Fruit fly (Drosophila melanogaster): Measurements from ENCODE around the gene fu.

The fu gene

DNA sequence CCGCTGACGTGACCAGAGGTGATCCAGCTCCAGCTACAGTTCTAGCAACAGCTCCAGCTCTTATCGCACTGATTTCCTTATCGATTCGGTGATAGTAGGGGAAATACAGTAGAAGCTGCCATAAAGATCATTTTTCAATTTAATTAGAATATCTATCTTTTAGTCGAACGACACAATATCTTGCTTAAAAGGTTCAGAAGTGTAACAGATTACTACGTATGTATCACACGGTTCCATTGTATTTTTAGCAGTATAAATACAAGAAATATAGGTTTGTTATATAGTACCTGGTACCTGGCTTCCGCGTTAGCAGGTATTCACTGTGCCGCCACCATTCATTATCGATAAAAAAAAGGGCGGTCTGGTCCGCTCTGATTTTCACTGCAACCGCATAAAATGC is 12.7 kb upstream of the fu start (continued):
- no peak for TF ChIP-seq CG7963 (GFP tag; IDR thresholded peaks at IDR 0.05; ENCODE audit: partially characterized antibody)
- TF ChIP-seq prd (optimal IDR thresholded peaks at IDR 0.05): no peak
- peak; percentile 85; the same call in 2 of the 3 replicates for TF ChIP-seq prd (GFP tag; IDR thresholded peaks at IDR 0.05)
- TF ChIP-seq HLH4C (GFP tag; IDR thresholded peaks at IDR 0.05; ENCODE audit: partially characterized antibody): no peak
- no peak for TF ChIP-seq slou (GFP tag; optimal IDR thresholded peaks at IDR 0.05)
- TF ChIP-seq cad (GFP tag; optimal IDR thresholded peaks at IDR 0.05): no peak
- peak; percentile 66 for TF ChIP-seq Bdp1 (GFP tag; optimal IDR thresholded peaks at IDR 0.05)
- peak; percentile 33 for TF ChIP-seq TFAM (GFP tag; optimal IDR thresholded peaks at IDR 0.05)
- peak; percentile 87 for TF ChIP-seq CG8924 (tag; optimal IDR thresholded peaks at IDR 0.05)
- 0 out of 3 replicates have a peak, but pooled peaks have one; percentile 21 for TF ChIP-seq CG2889 (GFP tag; IDR thresholded peaks at IDR 0.05)
- TF ChIP-seq pfk (GFP tag; optimal IDR thresholded peaks at IDR 0.05): no peak
- peak; percentile 54 for TF ChIP-seq lbe (GFP tag; optimal IDR thresholded peaks at IDR 0.05)
- TF ChIP-seq stwl (tag; optimal IDR thresholded peaks at IDR 0.05): no peak
- TF ChIP-seq cato (GFP tag; optimal IDR thresholded peaks at IDR 0.05; ENCODE audit: borderline replicate concordance): peak; percentile 73
- peak; percentile 12 for TF ChIP-seq eyg (GFP tag; optimal IDR thresholded peaks at IDR 0.05)
- peak; percentile 60; the same call in 1 of the 2 replicates for TF ChIP-seq rib (GFP tag; IDR thresholded peaks at IDR 0.05)
- TF ChIP-seq CG9817 (tag; optimal IDR thresholded peaks at IDR 0.05): peak; percentile 87
- no peak for TF ChIP-seq knrl (GFP tag; IDR thresholded peaks at IDR 0.05; ENCODE audit: partially characterized antibody)
- peak; percentile 90 for TF ChIP-seq Oli (tag; optimal IDR thresholded peaks at IDR 0.05)
- peak; percentile 62 for TF ChIP-seq slp2 (GFP tag; optimal IDR thresholded peaks at IDR 0.05)
- peak; percentile 68 for TF ChIP-seq pnt (GFP tag; optimal IDR thresholded peaks at IDR 0.05)
- TF ChIP-seq CG7786 (GFP tag; optimal IDR thresholded peaks at IDR 0.05): peak; percentile 77
- TF ChIP-seq CG10959 (GFP tag; IDR thresholded peaks at IDR 0.05): peak; percentile 62
- TF ChIP-seq CG10321 (GFP tag; IDR thresholded peaks at IDR 0.05): peak; percentile 47
- TF ChIP-seq otp (GFP tag; IDR thresholded peaks at IDR 0.05): 0 out of 3 replicates have a peak, but pooled peaks have one; percentile 56
- peak; percentile 67 for TF ChIP-seq NC2β (GFP tag; optimal IDR thresholded peaks at IDR 0.05)
- peak; percentile 85 for TF ChIP-seq CG17385 (GFP tag; optimal IDR thresholded peaks at IDR 0.05)
- peak; percentile 84 for TF ChIP-seq Blimp-1 (GFP tag; optimal IDR thresholded peaks at IDR 0.05)
- peak; percentile 20; the same call in 1 of the 2 replicates for TF ChIP-seq bowl (GFP tag; IDR thresholded peaks at IDR 0.05)
- peak; percentile 96 for TF ChIP-seq sens (GFP tag)
- TF ChIP-seq YL-1 (GFP tag; optimal IDR thresholded peaks at IDR 0.05): peak; percentile 15
- TF ChIP-seq CG6765 (GFP tag; optimal IDR thresholded peaks at IDR 0.05): peak; percentile 52
- peak; percentile 66; the same call in 1 of the 2 replicates for TF ChIP-seq CG5953 (GFP tag; IDR thresholded peaks at IDR 0.05)
- peak; percentile 18 for TF ChIP-seq Usf (GFP tag; optimal IDR thresholded peaks at IDR 0.05)
- no peak for TF ChIP-seq da (GFP tag; optimal IDR thresholded peaks at IDR 0.05)
- peak; percentile 81 for TF ChIP-seq Ssrp (tag; optimal IDR thresholded peaks at IDR 0.05)
- 0 out of 2 replicates have a peak, but pooled peaks have one; percentile 40 for TF ChIP-seq CG8765 (GFP tag; IDR thresholded peaks at IDR 0.05)
- peak; percentile 74 for TF ChIP-seq CG5245 (GFP tag; optimal IDR thresholded peaks at IDR 0.05)
- no peak for TF ChIP-seq abd-A (tag; optimal IDR thresholded peaks at IDR 0.05)
- peak; percentile 62; the same call in 2 of the 3 replicates for TF ChIP-seq Mrtf (GFP tag; IDR thresholded peaks at IDR 0.05)
- peak; percentile 62 for TF ChIP-seq Camta (GFP tag; optimal IDR thresholded peaks at IDR 0.05)
- peak; percentile 56 for TF ChIP-seq CG4854 (GFP tag; optimal IDR thresholded peaks at IDR 0.05)
- peak; percentile 61 for TF ChIP-seq gsb (GFP tag; IDR thresholded peaks at IDR 0.05)
- peak; percentile 20; the same call in 1 of the 2 replicates for TF ChIP-seq klu (GFP tag; IDR thresholded peaks at IDR 0.05)
- peak; percentile 60 for TF ChIP-seq repo (GFP tag; optimal IDR thresholded peaks at IDR 0.05)
- TF ChIP-seq ab (GFP tag; optimal IDR thresholded peaks at IDR 0.05): no peak
- no peak for TF ChIP-seq Dp (GFP tag; optimal IDR thresholded peaks at IDR 0.05)
- peak; percentile 68 for TF ChIP-seq CG3407 (GFP tag; optimal IDR thresholded peaks at IDR 0.05)
- peak; percentile 82 for TF ChIP-seq CG18262 (tag; optimal IDR thresholded peaks at IDR 0.05)
- peak; percentile 60 for TF ChIP-seq CG12299 (tag; optimal IDR thresholded peaks at IDR 0.05)
- TF ChIP-seq nmo (GFP tag; optimal IDR thresholded peaks at IDR 0.05): peak; percentile 86
